Worm (Caenorhabditis elegans) whole organism, L4 larva: ENCODE measurements around the gene W04G3.7.

ENCODE experiments used
- F10B5.3 ChIP-seq: sonication (generic microtip); optimal IDR thresholded peaks from 2 replicates; lab custom pipeline; 2016; ENCODE audit warnings: mild to moderate bottlenecking, missing genetic modification characterization, missing compliant biosample characterization
- F37D6.2 ChIP-seq: sonication (generic microtip); optimal IDR thresholded peaks from 2 replicates; lab custom pipeline; 2016; ENCODE audit warnings: mild to moderate bottlenecking, missing genetic modification characterization, missing compliant biosample characterization
- F44E2.7 ChIP-seq: fragments of 200-800 bp; sonication (Bioruptor generic); IDR thresholded peaks from 2 replicates; pipeline ENCODE4 v2.1.2; 2022; ENCODE audit warnings: missing genetic modification characterization, missing compliant biosample characterization
- T26A8.4 ChIP-seq: fragments of 200-800 bp; sonication (Bioruptor generic); IDR thresholded peaks from 2 replicates; pipeline ENCODE4 v1.3.6; 2022; ENCODE audit warnings: missing genetic modification characterization, missing compliant biosample characterization
- Y5F2A.4 ChIP-seq: fragments of 200-800 bp; sonication (Bioruptor generic); optimal IDR thresholded peaks from 2 replicates; lab custom pipeline; 2018; ENCODE audit warnings: mild to moderate bottlenecking, missing genetic modification characterization, missing compliant biosample characterization
- aha-1 ChIP-seq: fragments of 150-350 bp; peaks from one replicate; lab custom pipeline; 2014; ENCODE audit warnings: missing biosample characterization, missing genetic modification characterization
- ceh-62 ChIP-seq: sonication (generic microtip); optimal IDR thresholded peaks from 2 replicates; lab custom pipeline; 2017; ENCODE audit warnings: missing biosample characterization, missing genetic modification characterization
- ceh-82 ChIP-seq: sonication (generic microtip); optimal IDR thresholded peaks from 2 replicates; lab custom pipeline; 2017; ENCODE audit warnings: missing biosample characterization, missing genetic modification characterization
- daf-16 ChIP-seq, 3 experiments: sonication (generic microtip); optimal IDR thresholded peaks; 2 replicates each; lab custom pipeline; 2016 to 2017; ENCODE audit warnings: missing genetic modification characterization in 3 of 3, missing genetic modification reagents in 3 of 3, mild to moderate bottlenecking in 2 of 3, missing compliant biosample characterization in 2 of 3, missing biosample characterization in 1 of 3, moderate library complexity in 1 of 3
- dmd-8 ChIP-seq: fragments of 200-800 bp; sonication (Bioruptor generic); IDR thresholded peaks from 2 replicates; pipeline ENCODE4 v1.3.6; 2022; ENCODE audit warnings: missing genetic modification characterization, missing compliant biosample characterization
- duxl-1 ChIP-seq: sonication (generic microtip); optimal IDR thresholded peaks from 2 replicates; lab custom pipeline; 2016; ENCODE audit warnings: mild to moderate bottlenecking, missing genetic modification characterization, moderate library complexity, missing compliant biosample characterization; ENCODE audit not compliant: poor library complexity
- dve-1 ChIP-seq: sonication (generic microtip); optimal IDR thresholded peaks from 2 replicates; lab custom pipeline; 2017; ENCODE audit warnings: antibody characterized with exemption, mild to moderate bottlenecking, missing genetic modification characterization, missing compliant biosample characterization; ENCODE audit not compliant: insufficient read depth
- fkh-10 ChIP-seq: fragments of 150-350 bp; optimal IDR thresholded peaks from 2 replicates; lab custom pipeline; 2014; ENCODE audit warnings: missing biosample characterization, missing genetic modification reagents, missing genetic modification characterization
- fos-1 ChIP-seq: fragments of 150-350 bp; optimal IDR thresholded peaks from 2 replicates; lab custom pipeline; 2014; ENCODE audit warnings: missing biosample characterization, missing genetic modification characterization
- gei-8 ChIP-seq: fragments of 200-800 bp; sonication (Bioruptor generic); optimal IDR thresholded peaks from 2 replicates; lab custom pipeline; 2018; ENCODE audit warnings: mild to moderate bottlenecking, missing genetic modification characterization, missing compliant biosample characterization
- lin-13 ChIP-seq: fragments of 150-350 bp; optimal IDR thresholded peaks from 2 replicates; lab custom pipeline; 2014; ENCODE audit warnings: missing biosample characterization, missing genetic modification reagents, missing genetic modification characterization
- lin-15B ChIP-seq: fragments of 150-350 bp; sonication (generic microtip); optimal IDR thresholded peaks from 3 replicates; lab custom pipeline; 2014; ENCODE audit warnings: missing biosample characterization, missing genetic modification characterization
- lin-29 ChIP-seq: fragments of 200-800 bp; sonication (Bioruptor generic); IDR thresholded peaks from 2 replicates; pipeline ENCODE4 v1.3.6; 2022; ENCODE audit warnings: missing genetic modification reagents, missing genetic modification characterization, missing compliant biosample characterization
- lin-38 ChIP-seq: fragments of 200-800 bp; sonication (Bioruptor generic); IDR thresholded peaks from 2 replicates; pipeline ENCODE4 v1.3.6; 2022; ENCODE audit warnings: missing genetic modification reagents, missing genetic modification characterization, missing compliant biosample characterization
- lir-3 ChIP-seq: sonication (generic microtip); optimal IDR thresholded peaks from 2 replicates; lab custom pipeline; 2016; ENCODE audit warnings: mild to moderate bottlenecking, missing genetic modification characterization, missing compliant biosample characterization
- lsy-2 ChIP-seq, 2 experiments: fragments of 150-350 bp in 1 of 2; sonication (generic microtip) in 1 of 2; optimal IDR thresholded peaks; 2 replicates each; lab custom pipeline; 2014 to 2017; ENCODE audit warnings: missing biosample characterization in 2 of 2, missing genetic modification characterization in 2 of 2
- mep-1 ChIP-seq: fragments of 150-350 bp; sonication (generic microtip); optimal IDR thresholded peaks from 3 replicates; lab custom pipeline; 2014; ENCODE audit warnings: missing biosample characterization, missing genetic modification characterization
- mes-2 ChIP-seq: sonication (generic microtip); optimal IDR thresholded peaks from 2 replicates; lab custom pipeline; 2016; ENCODE audit warnings: missing genotype, mild to moderate bottlenecking, missing genetic modification characterization, missing compliant biosample characterization; ENCODE audit not compliant: poor library complexity, severe bottlenecking
- mxl-3 ChIP-seq: fragments of 200-800 bp; sonication (Bioruptor generic); optimal IDR thresholded peaks from 2 replicates; lab custom pipeline; 2018; ENCODE audit warnings: mild to moderate bottlenecking, missing genetic modification characterization, missing compliant biosample characterization
- nhr-11 ChIP-seq: fragments of 150-350 bp; optimal IDR thresholded peaks from 2 replicates; lab custom pipeline; 2014; ENCODE audit warnings: missing biosample characterization, missing genetic modification characterization
- nhr-111 ChIP-seq: fragments of 200-800 bp; sonication (Bioruptor generic); optimal IDR thresholded peaks from 2 replicates; lab custom pipeline; 2018; ENCODE audit warnings: mild to moderate bottlenecking, missing genetic modification characterization, missing compliant biosample characterization
- nhr-237 ChIP-seq: sonication (generic microtip); optimal IDR thresholded peaks from 2 replicates; lab custom pipeline; 2017; ENCODE audit warnings: missing biosample characterization, missing genetic modification characterization
- nhr-25 ChIP-seq: sonication (generic microtip); optimal IDR thresholded peaks from 2 replicates; lab custom pipeline; 2017; ENCODE audit warnings: missing genetic modification characterization, mild to moderate bottlenecking, missing compliant biosample characterization, antibody characterized with exemption, moderate library complexity, borderline replicate concordance; ENCODE audit not compliant: insufficient read depth
- nhr-28 ChIP-seq: fragments of 150-350 bp; optimal IDR thresholded peaks from 2 replicates; lab custom pipeline; 2014; ENCODE audit warnings: missing biosample characterization, missing genetic modification characterization
- nhr-42 ChIP-seq: fragments of 200-800 bp; sonication (Bioruptor generic); IDR thresholded peaks from 2 replicates; pipeline ENCODE4 v1.3.6; 2022; ENCODE audit warnings: missing genetic modification characterization, missing compliant biosample characterization
- nhr-48 ChIP-seq: sonication (generic microtip); optimal IDR thresholded peaks from 2 replicates; lab custom pipeline; 2016; ENCODE audit warnings: mild to moderate bottlenecking, missing genetic modification characterization, missing compliant biosample characterization
- nhr-76 ChIP-seq: fragments of 150-350 bp; optimal IDR thresholded peaks from 2 replicates; lab custom pipeline; 2014; ENCODE audit warnings: missing biosample characterization, missing genetic modification characterization
- pha-4 ChIP-seq, 2 experiments: fragments of 150-350 bp in 1 of 2; fragments of 200-800 bp in 1 of 2; sonication (Bioruptor generic) in 1 of 2; IDR thresholded peaks in 1 of 2; optimal IDR thresholded peaks in 1 of 2; 2 replicates each; pipeline versions ENCODE4 v1.3.6 to Lab custom; 2014 to 2022; ENCODE audit warnings: missing genetic modification characterization in 2 of 2, missing genetic modification reagents in 2 of 2, missing biosample characterization in 1 of 2, missing compliant biosample characterization in 1 of 2
- php-3 ChIP-seq: fragments of 200-800 bp; sonication (Bioruptor generic); IDR thresholded peaks from 2 replicates; pipeline ENCODE4 v1.3.6; 2022; ENCODE audit warnings: missing genetic modification reagents, missing genetic modification characterization, missing compliant biosample characterization
- set-16 ChIP-seq: fragments of 200-800 bp; sonication (Bioruptor generic); IDR thresholded peaks from 2 replicates; pipeline ENCODE4 v1.3.6; 2022; ENCODE audit warnings: missing genetic modification reagents, missing genetic modification characterization, missing compliant biosample characterization
- snpc-1.2 ChIP-seq: fragments of 200-800 bp; sonication (Bioruptor generic); IDR thresholded peaks from 2 replicates; pipeline ENCODE4 v1.3.6; 2022; ENCODE audit warnings: missing genetic modification reagents, missing genetic modification characterization, missing compliant biosample characterization
- tra-1 ChIP-seq: fragments of 200-800 bp; sonication (Bioruptor generic); IDR thresholded peaks from 2 replicates; pipeline ENCODE4 v1.3.6; 2022; ENCODE audit warnings: missing genetic modification reagents, missing genetic modification characterization, missing compliant biosample characterization
- unc-130 ChIP-seq: sonication (generic microtip); optimal IDR thresholded peaks from 2 replicates; lab custom pipeline; 2016; ENCODE audit warnings: missing genetic modification reagents, missing genetic modification characterization, missing compliant biosample characterization
- unc-62 ChIP-seq, 3 experiments: fragments of 150-350 bp in 1 of 3; sonication (generic microtip); optimal IDR thresholded peaks in 2 of 3; peaks in 1 of 3; 1 replicate in 1 of 3; 2 replicates in 2 of 3; lab custom pipeline; 2014 to 2017; ENCODE audit warnings: missing biosample characterization in 3 of 3, missing genetic modification characterization in 3 of 3, missing genetic modification reagents in 3 of 3, missing genotype in 1 of 3
- vab-7 ChIP-seq: fragments of 200-800 bp; sonication (Bioruptor generic); IDR thresholded peaks from 2 replicates; pipeline ENCODE4 v1.3.6; 2022; ENCODE audit warnings: missing genetic modification reagents, missing genetic modification characterization, missing compliant biosample characterization
- zfp-2 ChIP-seq: sonication (generic microtip); optimal IDR thresholded peaks from 2 replicates; lab custom pipeline; 2016; ENCODE audit warnings: mild to moderate bottlenecking, missing genetic modification characterization, missing compliant biosample characterization
- zip-2 ChIP-seq: fragments of 150-350 bp; optimal IDR thresholded peaks from 2 replicates; lab custom pipeline; 2014; ENCODE audit warnings: missing biosample characterization, missing genetic modification characterization

Gene W04G3.7

ce11 chrX:11114420-11114819 lies 29.4 kb upstream of the W04G3.7 start:
- TF ChIP-seq gei-8 (GFP tag; lab: Kevin White, UChicago) (no peak), mep-1 (tag; lab: Kevin White, UChicago) (no peak), vab-7 (GFP tag; lab: Robert Waterston, UW) (no peak), set-16 (GFP tag; lab: Robert Waterston, UW) (peak; percentile 96), T26A8.4 (no peak), ceh-82 (tag; lab: Kevin White, UChicago) (no peak)

ce11 chrX:11109200-11109599 lies 24.1 kb upstream of the W04G3.7 start, which contains the start of gene grd-1:
Gene grd-1 (plus strand): TSS chrX:11109440.
- TF ChIP-seq nhr-48 (tag; lab: Kevin White, UChicago) (no peak), unc-62 (GFP tag; optimal IDR thresholded peaks at IDR 0.05 in 1 of 2; lab: Kevin White, UChicago) (peak in 1 of 2 experiments; percentile 73), unc-62 (tag; optimal IDR thresholded peaks at IDR 0.05; lab: Kevin White, UChicago) (no peak), nhr-28 (tag; lab: Kevin White, UChicago) (peak; percentile 14)

- no peak for TF ChIP-seq fos-1 (tag; lab: Kevin White, UChicago)
- TF ChIP-seq lsy-2 (tag; optimal IDR thresholded peaks at IDR 0.05; lab: Kevin White, UChicago) = no peak
- TF ChIP-seq aha-1 (tag; lab: Kevin White, UChicago) = peak; percentile 4
- no peak for TF ChIP-seq F44E2.7 (GFP tag; lab: Robert Waterston, UW)
- TF ChIP-seq daf-16 (GFP tag; optimal IDR thresholded peaks at IDR 0.05; lab: Kevin White, UChicago) = no peak
- TF ChIP-seq daf-16 (tag; optimal IDR thresholded peaks at IDR 0.05; lab: Kevin White, UChicago) = no peak
- no peak for TF ChIP-seq unc-130 (GFP tag; lab: Kevin White, UChicago)
- TF ChIP-seq Y5F2A.4 = no peak
- no peak for TF ChIP-seq T26A8.4
Observed at ce11 chrX:11107076-11107475, 22.0 kb upstream of the W04G3.7 start, which contains the start of gene clc-17. Gene clc-17 (plus strand): TSS chrX:11107376.

ce11 chrX:11104883-11105629 lies 20.0 kb upstream of the W04G3.7 start, which contains the start of gene W02H3.1:
Gene W02H3.1 (minus strand): TSS chrX:11105460.
- no peak for TF ChIP-seq fkh-10 (GFP tag; lab: Kevin White, UChicago)
- TF ChIP-seq F37D6.2 (tag; lab: Kevin White, UChicago) = no peak
- TF ChIP-seq php-3 (GFP tag; lab: Robert Waterston, UW) = peak; percentile 89
- no peak for TF ChIP-seq nhr-42 (GFP tag; lab: Robert Waterston, UW)
- no peak for TF ChIP-seq zfp-2 (tag; lab: Kevin White, UChicago)
- no peak for TF ChIP-seq lin-29 (GFP tag; lab: Robert Waterston, UW)
- no peak for TF ChIP-seq nhr-25
- no peak for TF ChIP-seq lsy-2 (tag; optimal IDR thresholded peaks at IDR 0.05; lab: Kevin White, UChicago)
- TF ChIP-seq lin-13 = no peak
- no peak for TF ChIP-seq mes-2 (tag; lab: Kevin White, UChicago)
- no peak for TF ChIP-seq F10B5.3
- no peak for TF ChIP-seq ceh-82 (tag; lab: Kevin White, UChicago)
- TF ChIP-seq nhr-111 (GFP tag; lab: Kevin White, UChicago) = no peak
- no peak for TF ChIP-seq nhr-237 (tag; lab: Kevin White, UChicago)
- no peak for TF ChIP-seq nhr-11 (tag; lab: Kevin White, UChicago)
- TF ChIP-seq duxl-1 (tag; lab: Kevin White, UChicago) = no peak
- TF ChIP-seq F44E2.7 (GFP tag; lab: Robert Waterston, UW) = no peak
- TF ChIP-seq mxl-3 (GFP tag; lab: Kevin White, UChicago) = no peak
- TF ChIP-seq dve-1 (tag; lab: Kevin White, UChicago) = no peak
- no peak for TF ChIP-seq ceh-62
- no peak for TF ChIP-seq dmd-8 (GFP tag; lab: Robert Waterston, UW)
- peak; percentile 60; the same call in 1 of the 2 replicates for TF ChIP-seq tra-1
- TF ChIP-seq lir-3 (tag; lab: Kevin White, UChicago) = no peak
- no peak for TF ChIP-seq snpc-1.2
- TF ChIP-seq nhr-76 (tag; lab: Kevin White, UChicago) = no peak
- TF ChIP-seq pha-4 (GFP tag; IDR thresholded peaks at IDR 0.05; lab: Robert Waterston, UW) = no peak
- no peak for TF ChIP-seq pha-4 (tag; optimal IDR thresholded peaks at IDR 0.05; lab: Kevin White, UChicago)
- no peak for TF ChIP-seq lin-38 (GFP tag; lab: Robert Waterston, UW)
- peak; percentile 41 for TF ChIP-seq nhr-28 (tag; lab: Kevin White, UChicago)
- TF ChIP-seq zip-2 (tag; lab: Kevin White, UChicago) = no peak
- TF ChIP-seq lin-15B (tag; lab: Kevin White, UChicago) = no peak
